Worm (Caenorhabditis elegans) whole organism, L4 larva: Measurements from ENCODE around the gene F09E5.11.

ENCODE experiments used
- F10B5.3 ChIP-seq: sonication (generic microtip); optimal IDR thresholded peaks from 2 replicates; lab custom pipeline; 2016; ENCODE audit warnings: mild to moderate bottlenecking, missing genetic modification characterization, missing compliant biosample characterization
- F37D6.2 ChIP-seq: sonication (generic microtip); optimal IDR thresholded peaks from 2 replicates; lab custom pipeline; 2016; ENCODE audit warnings: mild to moderate bottlenecking, missing genetic modification characterization, missing compliant biosample characterization
- R02D3.7 ChIP-seq: fragments of 150-350 bp; sonication (generic microtip); optimal IDR thresholded peaks from 3 replicates; lab custom pipeline; 2014; ENCODE audit warnings: missing biosample characterization, missing genetic modification characterization
- Y105C5A.15 ChIP-seq: fragments of 200-800 bp; sonication (Bioruptor generic); IDR thresholded peaks from 2 replicates; pipeline ENCODE4 v1.3.6; 2022; ENCODE audit warnings: missing genetic modification characterization, missing compliant biosample characterization
- Y48G9A.11 ChIP-seq: fragments of 200-800 bp; sonication (Bioruptor generic); IDR thresholded peaks from 2 replicates; pipeline ENCODE4 v1.3.6; 2022; ENCODE audit warnings: missing genetic modification reagents, missing genetic modification characterization, missing compliant biosample characterization
- Y75B8A.6 ChIP-seq: fragments of 200-800 bp; sonication (Bioruptor generic); IDR thresholded peaks from 2 replicates; pipeline ENCODE4 v1.3.6; 2022; ENCODE audit warnings: missing genetic modification reagents, missing genetic modification characterization, missing compliant biosample characterization
- aha-1 ChIP-seq: fragments of 150-350 bp; peaks from one replicate; lab custom pipeline; 2014; ENCODE audit warnings: missing biosample characterization, missing genetic modification characterization
- ama-1 ChIP-seq: fragments of 150-350 bp; optimal IDR thresholded peaks from 2 replicates; lab custom pipeline; 2014; ENCODE audit warnings: inconsistent platforms, mixed read lengths
- ceh-20 ChIP-seq: fragments of 200-800 bp; sonication (Bioruptor generic); IDR thresholded peaks from 2 replicates; pipeline ENCODE4 v1.3.6; 2022; ENCODE audit warnings: missing genetic modification reagents, missing genetic modification characterization, missing compliant biosample characterization
- ceh-32 ChIP-seq: sonication (generic microtip); optimal IDR thresholded peaks from 2 replicates; lab custom pipeline; 2016; ENCODE audit warnings: mild to moderate bottlenecking, missing genetic modification characterization, missing compliant biosample characterization; ENCODE audit not compliant: poor library complexity
- ceh-44 ChIP-seq: fragments of 200-800 bp; sonication (Bioruptor generic); IDR thresholded peaks from 2 replicates; pipeline ENCODE4 v1.3.6; 2022; ENCODE audit warnings: missing genetic modification reagents, missing genetic modification characterization, missing compliant biosample characterization
- ceh-62 ChIP-seq: sonication (generic microtip); optimal IDR thresholded peaks from 2 replicates; lab custom pipeline; 2017; ENCODE audit warnings: missing biosample characterization, missing genetic modification characterization
- ces-1 ChIP-seq: fragments of 150-350 bp; sonication (generic microtip); optimal IDR thresholded peaks from 4 replicates; lab custom pipeline; 2014; ENCODE audit warnings: missing biosample characterization, missing genetic modification reagents, missing genetic modification characterization
- cey-2 ChIP-seq: sonication (generic microtip); optimal IDR thresholded peaks from 3 replicates; lab custom pipeline; 2017; ENCODE audit warnings: missing genetic modification characterization, mild to moderate bottlenecking, missing compliant biosample characterization, antibody characterized with exemption, borderline replicate concordance; ENCODE audit not compliant: insufficient read depth
- dmd-6 ChIP-seq: fragments of 200-800 bp; sonication (Bioruptor generic); IDR thresholded peaks from 2 replicates; pipeline ENCODE4 v1.3.6; 2022; ENCODE audit warnings: missing genetic modification reagents, missing genetic modification characterization, missing compliant biosample characterization
- dmd-8 ChIP-seq: fragments of 200-800 bp; sonication (Bioruptor generic); IDR thresholded peaks from 2 replicates; pipeline ENCODE4 v1.3.6; 2022; ENCODE audit warnings: missing genetic modification characterization, missing compliant biosample characterization
- duxl-1 ChIP-seq: sonication (generic microtip); optimal IDR thresholded peaks from 2 replicates; lab custom pipeline; 2016; ENCODE audit warnings: mild to moderate bottlenecking, missing genetic modification characterization, moderate library complexity, missing compliant biosample characterization; ENCODE audit not compliant: poor library complexity
- gei-8 ChIP-seq: fragments of 200-800 bp; sonication (Bioruptor generic); optimal IDR thresholded peaks from 2 replicates; lab custom pipeline; 2018; ENCODE audit warnings: mild to moderate bottlenecking, missing genetic modification characterization, missing compliant biosample characterization
- hif-1 ChIP-seq, 2 experiments: sonication (generic microtip); optimal IDR thresholded peaks; 2 replicates each; lab custom pipeline; 2016 to 2017; ENCODE audit warnings: missing compliant biosample characterization in 2 of 2, missing genetic modification characterization in 2 of 2, missing genetic modification reagents in 2 of 2, missing genotype in 2 of 2, mild to moderate bottlenecking in 1 of 2
- hlh-11 ChIP-seq: fragments of 200-800 bp; sonication (Bioruptor generic); optimal IDR thresholded peaks from 2 replicates; lab custom pipeline; 2018; ENCODE audit warnings: mild to moderate bottlenecking, missing genetic modification characterization, missing compliant biosample characterization
- hlh-30 ChIP-seq: sonication (generic microtip); optimal IDR thresholded peaks from 2 replicates; lab custom pipeline; 2017; ENCODE audit warnings: antibody characterized with exemption, mild to moderate bottlenecking, missing genetic modification characterization, missing compliant biosample characterization; ENCODE audit not compliant: insufficient read depth
- hmg-1.1 ChIP-seq: fragments of 200-800 bp; sonication (Bioruptor generic); IDR thresholded peaks from 2 replicates; pipeline ENCODE4 v1.3.6; 2022; ENCODE audit warnings: missing genetic modification reagents, missing genetic modification characterization, missing compliant biosample characterization
- lim-7 ChIP-seq: fragments of 200-800 bp; sonication (Bioruptor generic); IDR thresholded peaks from 2 replicates; pipeline ENCODE4 v1.3.6; 2022; ENCODE audit warnings: missing genetic modification characterization, missing compliant biosample characterization
- lin-29 ChIP-seq: fragments of 200-800 bp; sonication (Bioruptor generic); IDR thresholded peaks from 2 replicates; pipeline ENCODE4 v1.3.6; 2022; ENCODE audit warnings: missing genetic modification reagents, missing genetic modification characterization, missing compliant biosample characterization
- lin-38 ChIP-seq: fragments of 200-800 bp; sonication (Bioruptor generic); IDR thresholded peaks from 2 replicates; pipeline ENCODE4 v1.3.6; 2022; ENCODE audit warnings: missing genetic modification reagents, missing genetic modification characterization, missing compliant biosample characterization
- lsy-2 ChIP-seq, 2 experiments: fragments of 150-350 bp in 1 of 2; sonication (generic microtip) in 1 of 2; optimal IDR thresholded peaks; 2 replicates each; lab custom pipeline; 2014 to 2017; ENCODE audit warnings: missing biosample characterization in 2 of 2, missing genetic modification characterization in 2 of 2
- mdl-1 ChIP-seq, 2 experiments: fragments of 150-350 bp in 1 of 2; sonication (generic microtip) in 1 of 2; optimal IDR thresholded peaks; 2 replicates each; lab custom pipeline; 2014 to 2017; ENCODE audit warnings: missing biosample characterization in 2 of 2, missing genetic modification characterization in 2 of 2
- mdt-29 ChIP-seq: fragments of 200-800 bp; sonication (Bioruptor generic); IDR thresholded peaks from 2 replicates; pipeline ENCODE4 v1.3.6; 2022; ENCODE audit warnings: missing genetic modification reagents, missing genetic modification characterization, missing compliant biosample characterization
- mep-1 ChIP-seq: fragments of 150-350 bp; sonication (generic microtip); optimal IDR thresholded peaks from 3 replicates; lab custom pipeline; 2014; ENCODE audit warnings: missing biosample characterization, missing genetic modification characterization
- mes-2 ChIP-seq: sonication (generic microtip); optimal IDR thresholded peaks from 2 replicates; lab custom pipeline; 2016; ENCODE audit warnings: missing genotype, mild to moderate bottlenecking, missing genetic modification characterization, missing compliant biosample characterization; ENCODE audit not compliant: poor library complexity, severe bottlenecking
- mxl-2 ChIP-seq: fragments of 200-800 bp; sonication (Bioruptor generic); conservative IDR thresholded peaks from 2 replicates; pipeline ENCODE4 v1.3.6; 2022; ENCODE audit warnings: missing genetic modification reagents, missing genetic modification characterization, missing compliant biosample characterization
- mxl-3 ChIP-seq: fragments of 200-800 bp; sonication (Bioruptor generic); optimal IDR thresholded peaks from 2 replicates; lab custom pipeline; 2018; ENCODE audit warnings: mild to moderate bottlenecking, missing genetic modification characterization, missing compliant biosample characterization
- nhr-10 ChIP-seq: fragments of 150-350 bp; optimal IDR thresholded peaks from 2 replicates; lab custom pipeline; 2014; ENCODE audit warnings: missing biosample characterization, missing genetic modification characterization
- nhr-102 ChIP-seq: sonication (generic microtip); optimal IDR thresholded peaks from 2 replicates; lab custom pipeline; 2016; ENCODE audit warnings: mild to moderate bottlenecking, missing genetic modification characterization, moderate library complexity, missing compliant biosample characterization
- nhr-11 ChIP-seq: fragments of 150-350 bp; optimal IDR thresholded peaks from 2 replicates; lab custom pipeline; 2014; ENCODE audit warnings: missing biosample characterization, missing genetic modification characterization
- nhr-237 ChIP-seq: sonication (generic microtip); optimal IDR thresholded peaks from 2 replicates; lab custom pipeline; 2017; ENCODE audit warnings: missing biosample characterization, missing genetic modification characterization
- nhr-41 ChIP-seq: fragments of 200-800 bp; sonication (Bioruptor generic); IDR thresholded peaks from 2 replicates; pipeline ENCODE4 v1.3.6; 2022; ENCODE audit warnings: missing genetic modification reagents, missing genetic modification characterization, missing compliant biosample characterization
- nhr-42 ChIP-seq: fragments of 200-800 bp; sonication (Bioruptor generic); IDR thresholded peaks from 2 replicates; pipeline ENCODE4 v1.3.6; 2022; ENCODE audit warnings: missing genetic modification characterization, missing compliant biosample characterization
- nhr-6 ChIP-seq: fragments of 150-350 bp; optimal IDR thresholded peaks from 2 replicates; lab custom pipeline; 2014; ENCODE audit warnings: missing biosample characterization, missing genetic modification characterization
- nhr-77 ChIP-seq: fragments of 150-350 bp; optimal IDR thresholded peaks from 2 replicates; lab custom pipeline; 2014; ENCODE audit warnings: missing biosample characterization, missing genetic modification characterization
- rbr-2 ChIP-seq: sonication (generic microtip); optimal IDR thresholded peaks from 2 replicates; lab custom pipeline; 2016; ENCODE audit warnings: missing genotype, missing genetic modification characterization, missing compliant biosample characterization
- saeg-2 ChIP-seq: fragments of 200-800 bp; sonication (Bioruptor generic); IDR thresholded peaks from 2 replicates; pipeline ENCODE4 v1.3.6; 2022; ENCODE audit warnings: missing genetic modification reagents, missing genetic modification characterization, missing compliant biosample characterization
- sdz-12 ChIP-seq: fragments of 200-800 bp; sonication (Bioruptor generic); optimal IDR thresholded peaks from 2 replicates; lab custom pipeline; 2018; ENCODE audit warnings: mild to moderate bottlenecking, missing genetic modification characterization, missing compliant biosample characterization
- set-16 ChIP-seq: fragments of 200-800 bp; sonication (Bioruptor generic); IDR thresholded peaks from 2 replicates; pipeline ENCODE4 v1.3.6; 2022; ENCODE audit warnings: missing genetic modification reagents, missing genetic modification characterization, missing compliant biosample characterization
- skn-1 ChIP-seq: fragments of 150-350 bp; optimal IDR thresholded peaks from 2 replicates; lab custom pipeline; 2014; ENCODE audit warnings: missing biosample characterization, missing genetic modification characterization
- spr-3 ChIP-seq: fragments of 200-800 bp; sonication (Bioruptor generic); optimal IDR thresholded peaks from 2 replicates; lab custom pipeline; 2018; ENCODE audit warnings: mild to moderate bottlenecking, missing genetic modification characterization, missing compliant biosample characterization
- tag-97 ChIP-seq: fragments of 200-800 bp; sonication (Bioruptor generic); IDR thresholded peaks from 2 replicates; pipeline ENCODE4 v1.3.6; 2022; ENCODE audit warnings: missing genetic modification characterization, missing compliant biosample characterization
- unc-62 ChIP-seq, 3 experiments: fragments of 150-350 bp in 1 of 3; sonication (generic microtip); optimal IDR thresholded peaks in 2 of 3; peaks in 1 of 3; 1 replicate in 1 of 3; 2 replicates in 2 of 3; lab custom pipeline; 2014 to 2017; ENCODE audit warnings: missing biosample characterization in 3 of 3, missing genetic modification characterization in 3 of 3, missing genetic modification reagents in 3 of 3, missing genotype in 1 of 3
- vab-7 ChIP-seq: fragments of 200-800 bp; sonication (Bioruptor generic); IDR thresholded peaks from 2 replicates; pipeline ENCODE4 v1.3.6; 2022; ENCODE audit warnings: missing genetic modification reagents, missing genetic modification characterization, missing compliant biosample characterization
- ztf-7 ChIP-seq: fragments of 150-350 bp; optimal IDR thresholded peaks from 2 replicates; lab custom pipeline; 2014; ENCODE audit warnings: missing biosample characterization, missing genetic modification characterization

The F09E5.11 gene

ce11 chrII:5336035-5336376 lies 22.0 kb downstream of the F09E5.11 start:
- no peak for TF ChIP-seq spr-3 (GFP tag; lab: Kevin White, UChicago)
- TF ChIP-seq gei-8: no peak
- TF ChIP-seq dmd-8: no peak
- no peak for TF ChIP-seq unc-62 (GFP tag; optimal IDR thresholded peaks at IDR 0.05 in 1 of 2; lab: Kevin White, UChicago)
- TF ChIP-seq unc-62 (tag; optimal IDR thresholded peaks at IDR 0.05; lab: Kevin White, UChicago): no peak
- peak in 1 of 2 experiments; percentile 40 for TF ChIP-seq mdl-1 (tag; optimal IDR thresholded peaks at IDR 0.05; lab: Kevin White, UChicago)
- peak; percentile 20; the same call in 1 of the 2 replicates for TF ChIP-seq dmd-6 (GFP tag; lab: Robert Waterston, UW)
- TF ChIP-seq Y75B8A.6 (GFP tag; lab: Robert Waterston, UW): no peak
- no peak for TF ChIP-seq ceh-44 (GFP tag; lab: Robert Waterston, UW)
- TF ChIP-seq duxl-1 (tag; lab: Kevin White, UChicago): no peak
- TF ChIP-seq saeg-2: no peak
- TF ChIP-seq lin-38 (GFP tag; lab: Robert Waterston, UW): peak; percentile 44; the same call in 1 of the 2 replicates
- TF ChIP-seq hlh-30 (tag; lab: Kevin White, UChicago): peak; percentile 28
- no peak for TF ChIP-seq nhr-237
- TF ChIP-seq hlh-11: no peak
- no peak for TF ChIP-seq ces-1 (GFP tag; lab: Kevin White, UChicago)
- TF ChIP-seq nhr-42 (GFP tag; lab: Robert Waterston, UW): no peak
- TF ChIP-seq R02D3.7 (tag; lab: Kevin White, UChicago): no peak
- TF ChIP-seq F10B5.3: no peak
- TF ChIP-seq nhr-6 (tag; lab: Kevin White, UChicago): no peak
- peak; percentile 29; the same call in 1 of the 2 replicates for TF ChIP-seq set-16 (GFP tag; lab: Robert Waterston, UW)
- peak; percentile 45; the same call in 1 of the 2 replicates for TF ChIP-seq Y105C5A.15 (GFP tag; lab: Robert Waterston, UW)
- TF ChIP-seq nhr-11 (tag; lab: Kevin White, UChicago): no peak
- peak; percentile 81 for TF ChIP-seq ama-1
- no peak for TF ChIP-seq nhr-102
- TF ChIP-seq tag-97 (GFP tag; lab: Robert Waterston, UW): no peak
- peak; percentile 27 for TF ChIP-seq mes-2
- no peak for TF ChIP-seq skn-1
- peak; percentile 20; the same call in 1 of the 2 replicates for TF ChIP-seq ceh-20
- no peak for TF ChIP-seq mxl-2
- peak; percentile 23 for TF ChIP-seq F37D6.2 (tag; lab: Kevin White, UChicago)
- TF ChIP-seq nhr-10 (tag; lab: Kevin White, UChicago): no peak
- TF ChIP-seq cey-2 (tag; lab: Kevin White, UChicago): no peak
- no peak for TF ChIP-seq nhr-41
- TF ChIP-seq lsy-2 (tag; optimal IDR thresholded peaks at IDR 0.05; lab: Kevin White, UChicago): peak in 1 of 2 experiments; percentile 63
- TF ChIP-seq hmg-1.1 (GFP tag; lab: Robert Waterston, UW): peak; percentile 56; the same call in 1 of the 2 replicates
- no peak for TF ChIP-seq mxl-3 (GFP tag; lab: Kevin White, UChicago)
- no peak for TF ChIP-seq Y48G9A.11 (GFP tag; lab: Robert Waterston, UW)
- no peak for TF ChIP-seq ceh-62 (tag; lab: Kevin White, UChicago)
- TF ChIP-seq nhr-77 (tag; lab: Kevin White, UChicago): no peak
- no peak for TF ChIP-seq ceh-32 (tag; lab: Kevin White, UChicago)
- no peak for TF ChIP-seq ztf-7 (tag; lab: Kevin White, UChicago)
- peak; percentile 60 for TF ChIP-seq rbr-2
- TF ChIP-seq aha-1 (tag; lab: Kevin White, UChicago): peak; percentile 99
- TF ChIP-seq lim-7 (GFP tag; lab: Robert Waterston, UW): no peak
- no peak for TF ChIP-seq lin-29 (GFP tag; lab: Robert Waterston, UW)
- no peak for TF ChIP-seq sdz-12 (GFP tag; lab: Kevin White, UChicago)
- TF ChIP-seq mep-1 (tag; lab: Kevin White, UChicago): peak; percentile 69
- TF ChIP-seq vab-7 (GFP tag; lab: Robert Waterston, UW): 0 out of 2 replicates have a peak, but pooled peaks have one; percentile 26
- peak in 1 of 2 experiments; percentile 69 for TF ChIP-seq hif-1 (tag; optimal IDR thresholded peaks at IDR 0.05; lab: Kevin White, UChicago)
- TF ChIP-seq mdt-29: no peak
